Worm (Caenorhabditis elegans) whole organism, late embryonic: ENCODE measurements around the gene add-2.

ENCODE experiments used
- C08G9.2 ChIP-seq: sonication (generic microtip); optimal IDR thresholded peaks from 2 replicates; lab custom pipeline; 2016; ENCODE audit warnings: mild to moderate bottlenecking, missing genetic modification characterization, moderate library complexity, missing compliant biosample characterization
- F13H6.1 ChIP-seq: sonication (generic microtip); optimal IDR thresholded peaks from 2 replicates; lab custom pipeline; 2016; ENCODE audit warnings: missing genetic modification characterization, missing compliant biosample characterization
- T23F11.4 ChIP-seq: fragments of 200-800 bp; sonication (Bioruptor generic); optimal IDR thresholded peaks from 2 replicates; lab custom pipeline; 2018; ENCODE audit warnings: mild to moderate bottlenecking, missing genetic modification characterization, missing compliant biosample characterization
- Y22D7AL.16 ChIP-seq: sonication (generic microtip); optimal IDR thresholded peaks from 2 replicates; lab custom pipeline; 2016; ENCODE audit warnings: missing genetic modification characterization, missing compliant biosample characterization
- ceh-18 ChIP-seq: sonication (generic microtip); optimal IDR thresholded peaks from 2 replicates; lab custom pipeline; 2016; ENCODE audit warnings: missing genetic modification characterization, missing compliant biosample characterization
- ceh-19 ChIP-seq: fragments of 200-800 bp; sonication (Bioruptor generic); optimal IDR thresholded peaks from 2 replicates; lab custom pipeline; 2018; ENCODE audit warnings: mild to moderate bottlenecking, missing genetic modification characterization, missing compliant biosample characterization
- ceh-2 ChIP-seq: sonication (generic microtip); optimal IDR thresholded peaks from 2 replicates; lab custom pipeline; 2016; ENCODE audit warnings: missing genotype, missing genetic modification characterization, missing compliant biosample characterization
- ceh-22 ChIP-seq: sonication (generic microtip); optimal IDR thresholded peaks from 2 replicates; lab custom pipeline; 2017; ENCODE audit warnings: missing biosample characterization, missing genetic modification characterization
- ceh-30 ChIP-seq: fragments of 150-350 bp; optimal IDR thresholded peaks from 2 replicates; lab custom pipeline; 2014; ENCODE audit warnings: missing biosample characterization, missing genetic modification characterization
- ceh-31 ChIP-seq: sonication (generic microtip); optimal IDR thresholded peaks from 2 replicates; lab custom pipeline; 2016; ENCODE audit warnings: missing genetic modification characterization, missing compliant biosample characterization
- ceh-34 ChIP-seq: sonication (generic microtip); optimal IDR thresholded peaks from 2 replicates; lab custom pipeline; 2016; ENCODE audit warnings: mild to moderate bottlenecking, missing genetic modification characterization, missing compliant biosample characterization
- ceh-48 ChIP-seq: sonication (generic microtip); optimal IDR thresholded peaks from 2 replicates; lab custom pipeline; 2016; ENCODE audit warnings: missing genetic modification characterization, inconsistent platforms, missing compliant biosample characterization
- ceh-6 ChIP-seq: fragments of 200-800 bp; sonication (Bioruptor generic); optimal IDR thresholded peaks from 2 replicates; lab custom pipeline; 2018; ENCODE audit warnings: mild to moderate bottlenecking, missing genetic modification characterization, missing compliant biosample characterization
- dmd-4 ChIP-seq: sonication (generic microtip); optimal IDR thresholded peaks from 2 replicates; lab custom pipeline; 2016; ENCODE audit warnings: borderline replicate concordance, missing genetic modification characterization, missing compliant biosample characterization
- dve-1 ChIP-seq: sonication (generic microtip); optimal IDR thresholded peaks from 2 replicates; lab custom pipeline; 2017; ENCODE audit warnings: antibody characterized with exemption, mild to moderate bottlenecking, missing genetic modification characterization, missing compliant biosample characterization
- elt-2 ChIP-seq: sonication (generic microtip); optimal IDR thresholded peaks from 2 replicates; lab custom pipeline; 2016; ENCODE audit warnings: missing genetic modification reagents, missing genetic modification characterization, missing compliant biosample characterization
- elt-4 ChIP-seq: sonication (generic microtip); optimal IDR thresholded peaks from 2 replicates; lab custom pipeline; 2016; ENCODE audit warnings: missing genetic modification characterization, missing compliant biosample characterization
- ets-4 ChIP-seq: sonication (generic microtip); optimal IDR thresholded peaks from 2 replicates; lab custom pipeline; 2016; ENCODE audit warnings: missing genetic modification characterization, missing compliant biosample characterization
- eyg-1 ChIP-seq: sonication (generic microtip); optimal IDR thresholded peaks from 2 replicates; lab custom pipeline; 2016; ENCODE audit warnings: missing genotype, missing genetic modification characterization, missing compliant biosample characterization
- fkh-10 ChIP-seq: fragments of 150-350 bp; optimal IDR thresholded peaks from 2 replicates; lab custom pipeline; 2014; ENCODE audit warnings: missing biosample characterization, missing genetic modification reagents, missing genetic modification characterization
- hlh-13 ChIP-seq: fragments of 200-800 bp; sonication (Bioruptor generic); optimal IDR thresholded peaks from 2 replicates; lab custom pipeline; 2018; ENCODE audit warnings: mild to moderate bottlenecking, missing genetic modification characterization, missing compliant biosample characterization
- hlh-15 ChIP-seq: sonication (generic microtip); optimal IDR thresholded peaks from 2 replicates; lab custom pipeline; 2016; ENCODE audit warnings: missing genetic modification characterization, missing compliant biosample characterization
- hlh-6 ChIP-seq: sonication (generic microtip); optimal IDR thresholded peaks from 2 replicates; lab custom pipeline; 2016; ENCODE audit warnings: missing genotype, missing genetic modification characterization, missing compliant biosample characterization
- hlh-8 ChIP-seq: sonication (generic microtip); optimal IDR thresholded peaks from 2 replicates; lab custom pipeline; 2016; ENCODE audit warnings: missing genotype, missing genetic modification characterization, missing compliant biosample characterization
- madf-2 ChIP-seq: sonication (generic microtip); optimal IDR thresholded peaks from 2 replicates; lab custom pipeline; 2017; ENCODE audit warnings: missing genetic modification characterization, missing compliant biosample characterization
- mec-3 ChIP-seq: sonication (generic microtip); optimal IDR thresholded peaks from 2 replicates; lab custom pipeline; 2016; ENCODE audit warnings: borderline replicate concordance, missing genetic modification characterization, missing compliant biosample characterization
- nhr-232 ChIP-seq: sonication (generic microtip); optimal IDR thresholded peaks from 2 replicates; lab custom pipeline; 2016; ENCODE audit warnings: missing genetic modification characterization, missing compliant biosample characterization
- npax-4 ChIP-seq: sonication (generic microtip); optimal IDR thresholded peaks from 2 replicates; lab custom pipeline; 2016; ENCODE audit warnings: missing genetic modification characterization, missing compliant biosample characterization
- pax-1 ChIP-seq: fragments of 150-350 bp; optimal IDR thresholded peaks from 2 replicates; lab custom pipeline; 2014; ENCODE audit warnings: missing biosample characterization, missing genetic modification characterization
- pqm-1 ChIP-seq: sonication (generic microtip); optimal IDR thresholded peaks from 2 replicates; lab custom pipeline; 2016; ENCODE audit warnings: missing genetic modification characterization, missing compliant biosample characterization
- pros-1 ChIP-seq: fragments of 150-350 bp; optimal IDR thresholded peaks from 2 replicates; lab custom pipeline; 2014; ENCODE audit warnings: missing biosample characterization, missing genetic modification reagents, missing genetic modification characterization
- ref-2 ChIP-seq: sonication (generic microtip); optimal IDR thresholded peaks from 2 replicates; lab custom pipeline; 2016; ENCODE audit warnings: missing genetic modification characterization, missing compliant biosample characterization
- sdc-2 ChIP-seq: sonication (generic microtip); optimal IDR thresholded peaks from 2 replicates; lab custom pipeline; 2016; ENCODE audit warnings: missing genotype, missing genetic modification characterization, missing compliant biosample characterization
- sox-2 ChIP-seq: fragments of 200-800 bp; sonication (Bioruptor generic); IDR thresholded peaks from 2 replicates; pipeline ENCODE4 v1.3.6; 2022; ENCODE audit warnings: missing genetic modification reagents, missing genetic modification characterization, missing compliant biosample characterization
- sox-4 ChIP-seq: sonication (generic microtip); optimal IDR thresholded peaks from 2 replicates; lab custom pipeline; 2017; ENCODE audit warnings: mild to moderate bottlenecking, missing genetic modification characterization, inconsistent platforms, missing compliant biosample characterization
- syd-9 ChIP-seq: sonication (generic microtip); optimal IDR thresholded peaks from 2 replicates; lab custom pipeline; 2016; ENCODE audit warnings: mild to moderate bottlenecking, missing genetic modification characterization, moderate library complexity, missing compliant biosample characterization
- tbx-2 ChIP-seq: sonication (generic microtip); optimal IDR thresholded peaks from 2 replicates; lab custom pipeline; 2016; ENCODE audit warnings: missing genetic modification characterization, missing compliant biosample characterization
- tbx-7 ChIP-seq: sonication (generic microtip); optimal IDR thresholded peaks from 2 replicates; lab custom pipeline; 2016; ENCODE audit warnings: missing genotype, missing genetic modification characterization, missing compliant biosample characterization
- unc-42 ChIP-seq: sonication (generic microtip); optimal IDR thresholded peaks from 2 replicates; lab custom pipeline; 2016; ENCODE audit warnings: missing genotype, missing genetic modification characterization, missing compliant biosample characterization
- unc-86 ChIP-seq: sonication (generic microtip); optimal IDR thresholded peaks from 2 replicates; lab custom pipeline; 2016; ENCODE audit warnings: missing genetic modification characterization, missing compliant biosample characterization
- ztf-16 ChIP-seq: sonication (generic microtip); optimal IDR thresholded peaks from 2 replicates; lab custom pipeline; 2017; ENCODE audit warnings: missing genetic modification characterization, missing compliant biosample characterization

add-2 gene

DNA sequence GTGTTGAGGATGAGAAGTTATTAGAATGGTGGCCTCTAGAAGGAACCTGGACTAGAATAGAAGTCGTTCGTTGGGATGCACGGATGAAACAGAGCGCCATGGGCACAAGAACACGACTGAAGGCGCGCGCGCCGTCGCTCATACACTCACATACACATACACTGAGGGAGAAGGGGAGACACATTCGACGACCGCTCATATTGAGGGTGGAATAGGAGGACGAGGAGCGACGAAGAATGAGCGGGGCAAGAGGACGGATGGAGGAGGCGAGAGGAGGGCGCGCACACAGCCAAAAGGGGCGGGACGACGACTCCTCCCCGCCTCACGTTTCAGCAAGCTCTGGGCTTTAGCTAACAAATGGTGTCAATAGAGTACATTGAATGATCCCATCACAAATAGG lies 25.6 kb upstream of the add-2 start:
- TF ChIP-seq dve-1 (tag; lab: Kevin White, UChicago) (no peak), hlh-6 (tag; lab: Kevin White, UChicago) (peak; percentile 26), hlh-8 (tag; lab: Kevin White, UChicago) (no peak), ceh-34 (tag; lab: Kevin White, UChicago) (peak; percentile 37), sox-4 (tag; lab: Kevin White, UChicago) (no peak), pros-1 (tag; lab: Kevin White, UChicago) (peak; percentile 46), npax-4 (no peak), C08G9.2 (peak; percentile 34), Y22D7AL.16 (tag; lab: Kevin White, UChicago) (no peak), eyg-1 (tag; lab: Kevin White, UChicago) (no peak), ceh-2 (tag; lab: Kevin White, UChicago) (peak; percentile 42), syd-9 (tag; lab: Kevin White, UChicago) (peak; percentile 51), mec-3 (no peak), ceh-18 (tag; lab: Kevin White, UChicago) (peak; percentile 10), ref-2 (tag; lab: Kevin White, UChicago) (peak; percentile 25), ztf-16 (tag; lab: Kevin White, UChicago) (no peak), tbx-2 (tag; lab: Kevin White, UChicago) (peak; percentile 65), ceh-31 (tag; lab: Kevin White, UChicago) (peak; percentile 44), F13H6.1 (tag; lab: Kevin White, UChicago) (peak; percentile 33), sdc-2 (tag; lab: Kevin White, UChicago) (peak; percentile 56), ceh-48 (no peak), ceh-30 (tag; lab: Kevin White, UChicago) (no peak), pax-1 (tag; lab: Kevin White, UChicago) (no peak)

DNA sequence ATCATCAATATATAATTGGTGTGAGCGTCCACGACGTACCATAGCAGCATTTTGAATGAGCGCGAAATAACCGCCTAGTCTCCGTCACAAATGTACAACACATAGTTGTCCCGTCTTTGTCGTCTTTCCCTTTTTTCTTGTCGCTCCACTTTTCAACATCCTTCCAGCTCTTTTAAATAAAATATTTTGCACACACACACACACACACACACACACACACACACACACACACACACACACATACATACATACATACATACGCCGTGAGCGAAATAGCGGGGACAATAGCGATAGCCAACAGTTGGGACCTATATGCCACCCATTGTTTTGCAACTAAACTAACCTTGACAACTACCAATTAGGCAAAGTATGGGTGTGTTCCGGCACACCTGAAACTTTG lies 25.1 kb upstream of the add-2 start:
- TF ChIP-seq ceh-30 (tag; lab: Kevin White, UChicago): no peak
- TF ChIP-seq pqm-1 (tag; lab: Kevin White, UChicago): no peak
- no peak for TF ChIP-seq T23F11.4 (GFP tag; lab: Kevin White, UChicago)
- TF ChIP-seq ceh-19 (GFP tag; lab: Kevin White, UChicago): no peak
- peak; percentile 4; the same call in 1 of the 2 replicates for TF ChIP-seq sox-2 (GFP tag; lab: Robert Waterston, UW)
- TF ChIP-seq, all 69 proteins: peak for 1

DNA sequence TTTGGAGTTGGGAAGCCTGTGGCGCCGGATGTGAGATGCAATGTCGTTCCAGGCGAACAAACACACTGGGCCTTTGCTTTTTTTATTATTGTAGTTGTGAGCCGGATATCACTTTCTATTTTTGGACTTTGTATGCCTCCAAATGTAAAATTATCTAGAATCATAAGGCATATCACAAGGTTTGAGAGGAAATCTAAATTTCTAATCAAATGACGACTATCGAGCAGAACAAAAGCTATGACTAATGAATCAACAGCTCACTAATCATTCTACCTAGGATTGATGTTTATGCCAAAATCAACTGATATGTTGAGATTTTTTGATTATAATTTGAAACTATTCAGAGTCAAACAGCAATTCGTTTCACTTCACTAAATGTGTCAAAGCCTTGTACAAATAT lies 24.7 kb upstream of the add-2 start:
- TF ChIP-seq npax-4: no peak

DNA sequence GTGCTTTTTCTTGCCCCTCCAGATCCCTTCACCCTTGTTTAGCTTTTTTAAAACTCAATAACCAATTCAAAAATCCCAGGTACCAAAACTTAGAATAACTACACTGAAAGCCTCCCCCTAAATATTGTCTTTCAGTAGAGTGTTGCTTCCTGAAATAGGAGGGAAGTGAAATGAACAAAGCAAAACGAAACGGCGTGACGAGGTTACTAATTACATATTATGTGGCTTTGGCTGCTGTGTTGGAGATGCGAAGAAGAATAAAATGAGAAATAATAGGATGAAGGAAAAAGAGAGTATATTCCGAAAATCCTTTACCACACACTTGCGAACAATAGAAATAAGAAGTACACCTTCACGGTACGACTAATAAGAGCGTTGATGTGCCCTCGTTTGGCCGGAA lies 22.9 kb upstream of the add-2 start:
- TF ChIP-seq ceh-31 (tag; lab: Kevin White, UChicago) (peak; percentile 20), sox-2 (GFP tag; lab: Robert Waterston, UW) (peak; percentile 18; the same call in 1 of the 2 replicates), unc-42 (peak; percentile 23), dmd-4 (tag; lab: Kevin White, UChicago) (no peak)

DNA sequence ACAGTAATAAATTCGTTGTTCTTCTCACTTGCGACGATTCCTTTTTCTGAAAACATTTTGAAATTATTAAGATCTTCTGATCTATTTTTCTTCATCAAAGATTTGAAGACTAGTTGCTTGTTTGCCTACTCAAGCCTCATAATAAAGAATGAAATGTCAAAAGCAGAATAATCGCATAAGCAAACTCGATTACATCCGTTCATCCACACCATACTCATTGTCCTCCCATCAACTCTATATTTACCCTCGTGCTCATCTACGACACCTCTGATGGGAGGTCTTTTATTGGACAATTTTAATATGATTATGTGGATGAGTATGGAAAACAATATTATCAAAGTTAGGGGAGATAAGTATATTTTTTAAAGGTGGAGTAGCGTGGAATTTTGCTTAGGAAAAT lies 20.6 kb upstream of the add-2 start:
- TF ChIP-seq dmd-4 (tag; lab: Kevin White, UChicago) (no peak), unc-42 (peak; percentile 62)

DNA sequence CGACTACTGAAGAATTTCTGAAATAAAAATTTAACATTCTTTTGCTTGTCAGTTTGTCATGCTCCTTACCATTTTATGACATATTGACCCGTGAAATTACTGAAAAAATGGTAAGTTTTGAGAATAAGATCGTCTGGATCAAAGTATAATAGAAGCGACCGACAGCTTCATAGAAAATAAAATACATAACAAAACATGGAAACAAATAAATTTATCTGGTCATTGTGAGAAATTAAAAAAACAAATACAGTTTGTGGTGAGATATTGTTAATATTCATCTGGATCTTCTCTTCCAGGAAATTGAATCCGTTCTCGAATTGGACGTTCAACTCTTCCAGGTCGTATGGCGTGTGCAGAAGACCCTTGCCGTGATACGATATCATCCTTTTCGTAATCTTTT lies 18.9 kb upstream of the add-2 start, which contains the start of gene pkc-1:
Gene pkc-1 (minus strand): TSS at position 101 of the 400 bp plus-strand sequence.
- TF ChIP-seq ceh-30 (tag; lab: Kevin White, UChicago): no peak
- TF ChIP-seq unc-86: no peak
- no peak for TF ChIP-seq ceh-22 (tag; lab: Kevin White, UChicago)
- TF ChIP-seq sox-4 (tag; lab: Kevin White, UChicago): no peak
- no peak for TF ChIP-seq dve-1 (tag; lab: Kevin White, UChicago)
- no peak for TF ChIP-seq tbx-7 (tag; lab: Kevin White, UChicago)
- TF ChIP-seq elt-4 (tag; lab: Kevin White, UChicago): no peak
- no peak for TF ChIP-seq madf-2 (tag; lab: Kevin White, UChicago)
- no peak for TF ChIP-seq nhr-232
- TF ChIP-seq ceh-31 (tag; lab: Kevin White, UChicago): no peak
- TF ChIP-seq tbx-2 (tag; lab: Kevin White, UChicago): no peak
- no peak for TF ChIP-seq hlh-8 (tag; lab: Kevin White, UChicago)
- TF ChIP-seq ets-4 (tag; lab: Kevin White, UChicago): no peak
- no peak for TF ChIP-seq eyg-1 (tag; lab: Kevin White, UChicago)
- TF ChIP-seq fkh-10 (GFP tag; lab: Kevin White, UChicago): no peak
- TF ChIP-seq elt-2 (tag; lab: Kevin White, UChicago): no peak
- no peak for TF ChIP-seq ceh-6 (GFP tag; lab: Kevin White, UChicago)
- no peak for TF ChIP-seq hlh-15 (tag; lab: Kevin White, UChicago)
- TF ChIP-seq hlh-13 (GFP tag; lab: Kevin White, UChicago): no peak
